Fruit fly (Drosophila melanogaster): ENCODE results near the gene Dna2.

DNA sequence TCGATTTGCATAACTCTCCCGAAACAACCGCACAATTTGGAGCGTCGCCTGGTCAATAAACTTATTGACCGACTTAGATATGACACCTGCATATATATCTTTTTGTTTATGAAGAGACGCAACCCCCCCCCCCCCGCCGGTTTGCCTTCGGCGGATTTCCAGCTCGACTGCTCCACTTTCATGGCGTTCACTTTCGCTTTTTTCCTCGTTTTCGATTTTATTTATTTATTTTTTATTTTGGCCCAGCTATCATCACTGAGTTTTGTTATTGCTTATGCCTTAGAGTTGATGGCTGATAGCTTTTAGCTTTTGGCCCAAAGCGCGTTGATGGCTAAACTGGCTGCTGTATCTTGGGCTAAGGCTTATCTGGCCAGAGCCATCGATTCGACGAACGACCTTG, 34.3 kb upstream of the Dna2 start:
- TF ChIP-seq Neu2 (GFP tag; optimal IDR thresholded peaks at IDR 0.05; ENCODE audit: borderline replicate concordance) (no peak), esg (GFP tag; conservative IDR thresholded peaks at IDR 0.05) (no peak)

Measured in whole organism, embryonic.